Worm (Caenorhabditis elegans): ENCODE results near the gene dim-1.

dim-1 gene

DNA sequence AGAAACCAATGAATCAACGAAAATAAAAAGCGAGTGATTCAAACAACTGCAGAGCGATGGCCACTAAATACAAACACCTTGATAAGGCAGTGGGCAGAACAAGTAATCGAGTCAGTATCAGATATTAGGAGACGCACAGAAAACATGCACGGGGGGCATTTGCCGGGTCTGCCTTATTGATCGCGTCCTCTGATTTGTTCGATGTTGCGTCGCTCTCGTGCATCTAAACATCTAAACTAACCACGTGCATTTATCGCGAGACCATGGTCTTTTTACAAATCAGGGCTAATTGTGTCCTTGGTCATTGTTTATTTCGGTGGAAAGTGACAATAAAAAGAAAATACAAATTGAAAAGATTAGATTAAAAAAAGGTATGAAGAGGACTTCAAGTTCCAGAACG is 25.9 kb upstream of the dim-1 start, which contains the start of gene K07E3.4:
TSS of gene K07E3.4 (minus strand) at position 100 of the 400 bp plus-strand sequence.
- TF ChIP-seq ceh-20 (GFP tag; IDR thresholded peaks at IDR 0.05) (no peak), hlh-30 (tag; optimal IDR thresholded peaks at IDR 0.05; ENCODE audit: insufficient read depth) (peak; percentile 95), aha-1 (tag) (peak; percentile 38), jun-1 (tag; optimal IDR thresholded peaks at IDR 0.05) (no peak), nhr-76 (tag; optimal IDR thresholded peaks at IDR 0.05) (no peak), lin-13 (GFP tag; optimal IDR thresholded peaks at IDR 0.05) (peak; percentile 9), nhr-28 (tag; optimal IDR thresholded peaks at IDR 0.05) (peak; percentile 85), Y105C5A.15 (GFP tag; IDR thresholded peaks at IDR 0.05) (no peak), ama-1 (optimal IDR thresholded peaks at IDR 0.05) (peak; percentile 5), snpc-4 (tag; optimal IDR thresholded peaks at IDR 0.05) (no peak), F49E8.2 (tag; optimal IDR thresholded peaks at IDR 0.05; ENCODE audit: borderline replicate concordance) (no peak), dpl-1 (GFP tag; optimal IDR thresholded peaks at IDR 0.05) (peak; percentile 15), mep-1 (tag; optimal IDR thresholded peaks at IDR 0.05) (peak; percentile 82), ctbp-1 (GFP tag; IDR thresholded peaks at IDR 0.05) (no peak), saeg-2 (GFP tag; IDR thresholded peaks at IDR 0.05) (no peak), ceh-44 (GFP tag; IDR thresholded peaks at IDR 0.05) (no peak), ZK337.2 (GFP tag; IDR thresholded peaks at IDR 0.05) (no peak), arid-1 (GFP tag; conservative IDR thresholded peaks at IDR 0.05) (no peak), dmd-6 (GFP tag; IDR thresholded peaks at IDR 0.05) (peak; percentile 70), ceh-32 (tag; optimal IDR thresholded peaks at IDR 0.05; ENCODE audit: poor library complexity) (no peak), skn-1 (tag; optimal IDR thresholded peaks at IDR 0.05) (no peak), mdt-29 (GFP tag; IDR thresholded peaks at IDR 0.05) (no peak), daf-12 (tag; optimal IDR thresholded peaks at IDR 0.05) (no peak), nhr-25 (tag; optimal IDR thresholded peaks at IDR 0.05; ENCODE audit: borderline replicate concordance, insufficient read depth) (peak; percentile 66), nhr-111 (GFP tag; optimal IDR thresholded peaks at IDR 0.05) (no peak), Y48G9A.11 (GFP tag; IDR thresholded peaks at IDR 0.05) (no peak), dmd-9 (GFP tag; IDR thresholded peaks at IDR 0.05) (no peak), unc-39 (tag; optimal IDR thresholded peaks at IDR 0.05) (no peak), vab-7 (GFP tag; IDR thresholded peaks at IDR 0.05) (no peak), ZK546.5 (tag; optimal IDR thresholded peaks at IDR 0.05) (no peak), lin-39 (tag; optimal IDR thresholded peaks at IDR 0.05) (no peak), ztf-7 (tag; optimal IDR thresholded peaks at IDR 0.05) (no peak), nhr-11 (tag; optimal IDR thresholded peaks at IDR 0.05) (peak; percentile 6), D1046.2 (GFP tag; IDR thresholded peaks at IDR 0.05) (no peak), nhr-6 (tag; optimal IDR thresholded peaks at IDR 0.05) (no peak), fkh-10 (GFP tag; optimal IDR thresholded peaks at IDR 0.05) (no peak), lim-7 (GFP tag; IDR thresholded peaks at IDR 0.05) (no peak), cey-2 (tag; optimal IDR thresholded peaks at IDR 0.05; ENCODE audit: borderline replicate concordance, insufficient read depth) (no peak), ztf-11 (tag; optimal IDR thresholded peaks at IDR 0.05) (no peak), zip-2 (tag; optimal IDR thresholded peaks at IDR 0.05) (no peak), zag-1 (tag; optimal IDR thresholded peaks at IDR 0.05) (no peak), R02D3.7 (tag; optimal IDR thresholded peaks at IDR 0.05) (no peak), pha-4 (GFP tag; IDR thresholded peaks at IDR 0.05) (no peak), pha-4 (tag; optimal IDR thresholded peaks at IDR 0.05) (no peak), hmg-1.1 (GFP tag; IDR thresholded peaks at IDR 0.05) (no peak), nhr-42 (GFP tag; IDR thresholded peaks at IDR 0.05) (no peak), snpc-1.2 (GFP tag; IDR thresholded peaks at IDR 0.05) (no peak), lin-15B (tag; optimal IDR thresholded peaks at IDR 0.05) (no peak), F37D6.2 (tag; optimal IDR thresholded peaks at IDR 0.05) (no peak), set-16 (GFP tag; IDR thresholded peaks at IDR 0.05) (no peak), ces-1 (GFP tag; optimal IDR thresholded peaks at IDR 0.05) (no peak), T26A8.4 (GFP tag; IDR thresholded peaks at IDR 0.05) (no peak), nhr-102 (tag; optimal IDR thresholded peaks at IDR 0.05) (peak; percentile 27)

Data from whole organism, L4 larva.